Fruit fly (Drosophila melanogaster) whole organism, embryonic: Measurements from ENCODE around the gene Mon1.
A peak's percentile ranks its signal among the peaks of the same experiment; 100 is the strongest.

ENCODE experiments used
- Abd-B ChIP-seq: fragments of 200-800 bp; sonication (Bioruptor generic); optimal IDR thresholded peaks from 2 replicates; lab custom pipeline; 2018; ENCODE audit warnings: missing biosample characterization, mild to moderate bottlenecking, missing genetic modification characterization, moderate library complexity
- Adf1 ChIP-seq: fragments of 200-800 bp; sonication (Bioruptor generic); IDR thresholded peaks from 2 replicates; pipeline ENCODE4 v1.3.6; 2022; ENCODE audit warnings: missing biosample characterization, missing genetic modification characterization
- Blimp-1 ChIP-seq: fragments of 200-800 bp; sonication (Bioruptor generic); optimal IDR thresholded peaks from 3 replicates; lab custom pipeline; 2018; ENCODE audit warnings: missing biosample characterization, missing genetic modification characterization, mild to moderate bottlenecking, moderate library complexity, missing genetic modification reagents
- CG1024 ChIP-seq: fragments of 200-800 bp; sonication (Bioruptor generic); IDR thresholded peaks from 2 replicates; pipeline ENCODE4 v1.3.6; 2022; ENCODE audit warnings: missing biosample characterization, missing genetic modification characterization
- CG10543 ChIP-seq: fragments of 200-800 bp; sonication (Bioruptor generic); optimal IDR thresholded peaks from 3 replicates; lab custom pipeline; 2017; ENCODE audit warnings: missing biosample characterization, mild to moderate bottlenecking, missing genetic modification characterization, moderate library complexity
- CG11085 ChIP-seq: fragments of 200-800 bp; sonication (Bioruptor generic); IDR thresholded peaks from 2 replicates; pipeline ENCODE4 v1.3.6; 2022; ENCODE audit warnings: missing biosample characterization, missing genetic modification characterization
- CG11723 ChIP-seq: fragments of 200-800 bp; sonication (Bioruptor generic); optimal IDR thresholded peaks from 2 replicates; lab custom pipeline; 2017; ENCODE audit warnings: missing biosample characterization, mild to moderate bottlenecking, missing genetic modification characterization
- CG1233 ChIP-seq: fragments of 200-800 bp; sonication (Bioruptor generic); optimal IDR thresholded peaks from 4 replicates; lab custom pipeline; 2018; ENCODE audit warnings: missing biosample characterization, mild to moderate bottlenecking, missing genetic modification characterization
- CG12942 ChIP-seq: fragments of 200-800 bp; sonication (Bioruptor generic); optimal IDR thresholded peaks from 3 replicates; lab custom pipeline; 2016; ENCODE audit warnings: missing biosample characterization, missing genetic modification characterization
- CG13123 ChIP-seq: fragments of 200-800 bp; sonication (Bioruptor generic); optimal IDR thresholded peaks from 2 replicates; lab custom pipeline; 2016; ENCODE audit warnings: missing biosample characterization, missing genetic modification characterization
- CG16813 ChIP-seq: fragments of 200-800 bp; sonication (Bioruptor generic); IDR thresholded peaks from 3 replicates; pipeline ENCODE4 v1.3.6; 2022; ENCODE audit warnings: missing biosample characterization, missing genetic modification characterization; ENCODE audit not compliant: partially characterized antibody
- CG17568 ChIP-seq: fragments of 200-800 bp; sonication (Bioruptor generic); optimal IDR thresholded peaks from 2 replicates; lab custom pipeline; 2018; ENCODE audit warnings: missing biosample characterization, mild to moderate bottlenecking, missing genetic modification characterization, moderate library complexity
- CG2129 ChIP-seq: fragments of 200-800 bp; sonication (Bioruptor generic); IDR thresholded peaks from 2 replicates; pipeline ENCODE4 v1.3.6; 2022; ENCODE audit warnings: missing biosample characterization, missing genetic modification characterization; ENCODE audit not compliant: partially characterized antibody
- CG2889 ChIP-seq: fragments of 200-800 bp; sonication (Bioruptor generic); IDR thresholded peaks from 3 replicates; pipeline ENCODE4 v1.3.6; 2022; ENCODE audit warnings: missing biosample characterization, missing genetic modification characterization
- CG32772 ChIP-seq: fragments of 200-800 bp; sonication (Bioruptor generic); IDR thresholded peaks from 2 replicates; pipeline ENCODE4 v1.3.6; 2022; ENCODE audit warnings: missing biosample characterization, missing genetic modification characterization
- CG3838 ChIP-seq: fragments of 200-800 bp; sonication (Bioruptor generic); optimal IDR thresholded peaks from 3 replicates; lab custom pipeline; 2016; ENCODE audit warnings: missing biosample characterization, missing genetic modification characterization
- CG5953 ChIP-seq: fragments of 200-800 bp; sonication (Bioruptor generic); IDR thresholded peaks from 2 replicates; pipeline ENCODE4 v1.3.6; 2022; ENCODE audit warnings: missing biosample characterization, missing genetic modification characterization
- CG9437 ChIP-seq: fragments of 200-800 bp; sonication (Bioruptor generic); optimal IDR thresholded peaks from 2 replicates; lab custom pipeline; 2018; ENCODE audit warnings: missing biosample characterization, mild to moderate bottlenecking, missing genetic modification characterization
- CG9932 ChIP-seq: fragments of 200-800 bp; sonication (Bioruptor generic); IDR thresholded peaks from 2 replicates; pipeline ENCODE4 v1.3.6; 2022; ENCODE audit warnings: missing biosample characterization, missing genetic modification characterization
- D ChIP-seq, 2 experiments: fragments of 200-800 bp in 1 of 2; fragments of >200 bp in 1 of 2; sonication (Bioruptor generic) in 1 of 2; optimal IDR thresholded peaks; 2 replicates in 1 of 2; 3 replicates in 1 of 2; lab custom pipeline; 2017; ENCODE audit warnings: mild to moderate bottlenecking in 1 of 2, missing biosample characterization in 1 of 2, missing genetic modification characterization in 1 of 2, missing genetic modification reagents in 1 of 2
- Deaf1 ChIP-seq: fragments of 200-800 bp; optimal IDR thresholded peaks from 3 replicates; lab custom pipeline; 2019; ENCODE audit warnings: missing biosample characterization, mild to moderate bottlenecking, missing genetic modification characterization, moderate library complexity
- E2f2 ChIP-seq: fragments of 200-800 bp; sonication (Bioruptor generic); IDR thresholded peaks from 2 replicates; pipeline ENCODE4 v1.3.6; 2022; ENCODE audit warnings: missing biosample characterization, missing genetic modification characterization
- HLH54F ChIP-seq: fragments of 200-800 bp; sonication (Bioruptor generic); optimal IDR thresholded peaks from 3 replicates; lab custom pipeline; 2016; ENCODE audit warnings: missing biosample characterization, missing genetic modification characterization
- Hr78 ChIP-seq, 2 experiments: fragments of 200-800 bp in 1 of 2; fragments of >200 bp in 1 of 2; sonication (Bioruptor generic) in 1 of 2; optimal IDR thresholded peaks; 2 replicates each; lab custom pipeline; 2017 to 2019; ENCODE audit warnings: missing biosample characterization in 2 of 2, missing genetic modification characterization in 2 of 2, mild to moderate bottlenecking in 1 of 2, moderate library complexity in 1 of 2
- Hsf ChIP-seq: fragments of 200-800 bp; sonication (Bioruptor generic); optimal IDR thresholded peaks from 3 replicates; lab custom pipeline; 2016; ENCODE audit warnings: missing biosample characterization, missing genetic modification characterization
- Meics ChIP-seq: fragments of 200-800 bp; sonication (Bioruptor generic); optimal IDR thresholded peaks from 2 replicates; lab custom pipeline; 2017; ENCODE audit warnings: missing biosample characterization, mild to moderate bottlenecking, missing genetic modification characterization
- Poxn ChIP-seq: fragments of 200-800 bp; sonication (Bioruptor generic); IDR thresholded peaks from 2 replicates; pipeline ENCODE4 v1.3.6; 2022; ENCODE audit warnings: missing biosample characterization, missing genetic modification characterization
- Ravus ChIP-seq: fragments of 200-800 bp; sonication (Bioruptor generic); IDR thresholded peaks from 2 replicates; pipeline ENCODE4 v1.3.6; 2022; ENCODE audit warnings: missing biosample characterization, missing genetic modification characterization
- Rfx ChIP-seq: fragments of 200-800 bp; sonication (Bioruptor generic); IDR thresholded peaks from 2 replicates; pipeline ENCODE4 v1.3.6; 2022; ENCODE audit warnings: missing biosample characterization, missing genetic modification characterization
- ab ChIP-seq: fragments of 200-800 bp; sonication (Bioruptor generic); optimal IDR thresholded peaks from 2 replicates; lab custom pipeline; 2016; ENCODE audit warnings: missing biosample characterization, missing genetic modification characterization
- bowl ChIP-seq: fragments of 200-800 bp; sonication (Bioruptor generic); IDR thresholded peaks from 2 replicates; pipeline ENCODE4 v1.3.6; 2022; ENCODE audit warnings: missing biosample characterization, missing genetic modification characterization
- chm ChIP-seq: fragments of 200-800 bp; sonication (Bioruptor generic); IDR thresholded peaks from 2 replicates; pipeline ENCODE4 v1.3.6; 2022; ENCODE audit warnings: missing biosample characterization, missing genetic modification characterization
- en ChIP-seq: fragments of 200-800 bp; sonication (Bioruptor generic); optimal IDR thresholded peaks from 2 replicates; lab custom pipeline; 2016; ENCODE audit warnings: missing biosample characterization, missing genetic modification characterization
- fd64A ChIP-seq: fragments of 200-800 bp; sonication (Bioruptor generic); optimal IDR thresholded peaks from 3 replicates; lab custom pipeline; 2018; ENCODE audit warnings: missing biosample characterization, mild to moderate bottlenecking, missing genetic modification characterization
- fd96Cb ChIP-seq: fragments of 200-800 bp; sonication (Bioruptor generic); optimal IDR thresholded peaks from 2 replicates; lab custom pipeline; 2018; ENCODE audit warnings: missing biosample characterization, mild to moderate bottlenecking, missing genetic modification characterization, moderate library complexity
- gcm ChIP-seq: fragments of 200-800 bp; sonication (Bioruptor generic); optimal IDR thresholded peaks from 2 replicates; lab custom pipeline; 2019; ENCODE audit warnings: missing biosample characterization, mild to moderate bottlenecking, missing genetic modification characterization, moderate library complexity
- jigr1 ChIP-seq: fragments of 200-800 bp; sonication (Bioruptor generic); IDR thresholded peaks from 3 replicates; pipeline ENCODE4 v1.3.6; 2022; ENCODE audit warnings: missing biosample characterization, missing genetic modification characterization
- kah ChIP-seq: fragments of 200-800 bp; sonication (Bioruptor generic); optimal IDR thresholded peaks from 2 replicates; lab custom pipeline; 2018; ENCODE audit warnings: missing biosample characterization, mild to moderate bottlenecking, missing genetic modification characterization
- klu ChIP-seq: fragments of 200-800 bp; sonication (Bioruptor generic); IDR thresholded peaks from 2 replicates; pipeline ENCODE4 v1.3.6; 2022; ENCODE audit warnings: missing biosample characterization, missing genetic modification characterization
- mam ChIP-seq: fragments of 200-800 bp; sonication (Bioruptor generic); optimal IDR thresholded peaks from 3 replicates; lab custom pipeline; 2016; ENCODE audit warnings: missing biosample characterization, missing genetic modification characterization
- nerfin-2 ChIP-seq: fragments of 200-800 bp; sonication (Bioruptor generic); IDR thresholded peaks from 2 replicates; pipeline ENCODE4 v1.3.6; 2022; ENCODE audit warnings: missing biosample characterization, missing genetic modification characterization; ENCODE audit not compliant: partially characterized antibody
- nom ChIP-seq: fragments of 200-800 bp; sonication (Bioruptor generic); optimal IDR thresholded peaks from 2 replicates; lab custom pipeline; 2017; ENCODE audit warnings: missing biosample characterization, missing genetic modification characterization, mild to moderate bottlenecking, moderate library complexity, missing genetic modification reagents
- phol ChIP-seq: fragments of 200-800 bp; sonication (Bioruptor generic); optimal IDR thresholded peaks from 3 replicates; lab custom pipeline; 2018; ENCODE audit warnings: missing biosample characterization, mild to moderate bottlenecking, missing genetic modification characterization, moderate library complexity
- pzg ChIP-seq: fragments of 200-800 bp; sonication (Bioruptor generic); optimal IDR thresholded peaks from 3 replicates; lab custom pipeline; 2018; ENCODE audit warnings: missing biosample characterization, mild to moderate bottlenecking, missing genetic modification characterization, moderate library complexity
- so ChIP-seq: fragments of 200-800 bp; sonication (Bioruptor generic); IDR thresholded peaks from 3 replicates; pipeline ENCODE4 v1.3.6; 2022; ENCODE audit warnings: missing biosample characterization, missing genetic modification characterization
- usp ChIP-seq: fragments of >200 bp; optimal IDR thresholded peaks from 2 replicates; lab custom pipeline; 2017; ENCODE audit warnings: missing biosample characterization, missing genetic modification characterization
- vnd ChIP-seq: fragments of 200-800 bp; sonication (Bioruptor generic); IDR thresholded peaks from 3 replicates; pipeline ENCODE4 v1.3.6; 2022; ENCODE audit warnings: missing biosample characterization, missing genetic modification characterization; ENCODE audit not compliant: partially characterized antibody
- yki ChIP-seq: fragments of >200 bp; optimal IDR thresholded peaks from 3 replicates; lab custom pipeline; 2018

Mon1 gene

DNA sequence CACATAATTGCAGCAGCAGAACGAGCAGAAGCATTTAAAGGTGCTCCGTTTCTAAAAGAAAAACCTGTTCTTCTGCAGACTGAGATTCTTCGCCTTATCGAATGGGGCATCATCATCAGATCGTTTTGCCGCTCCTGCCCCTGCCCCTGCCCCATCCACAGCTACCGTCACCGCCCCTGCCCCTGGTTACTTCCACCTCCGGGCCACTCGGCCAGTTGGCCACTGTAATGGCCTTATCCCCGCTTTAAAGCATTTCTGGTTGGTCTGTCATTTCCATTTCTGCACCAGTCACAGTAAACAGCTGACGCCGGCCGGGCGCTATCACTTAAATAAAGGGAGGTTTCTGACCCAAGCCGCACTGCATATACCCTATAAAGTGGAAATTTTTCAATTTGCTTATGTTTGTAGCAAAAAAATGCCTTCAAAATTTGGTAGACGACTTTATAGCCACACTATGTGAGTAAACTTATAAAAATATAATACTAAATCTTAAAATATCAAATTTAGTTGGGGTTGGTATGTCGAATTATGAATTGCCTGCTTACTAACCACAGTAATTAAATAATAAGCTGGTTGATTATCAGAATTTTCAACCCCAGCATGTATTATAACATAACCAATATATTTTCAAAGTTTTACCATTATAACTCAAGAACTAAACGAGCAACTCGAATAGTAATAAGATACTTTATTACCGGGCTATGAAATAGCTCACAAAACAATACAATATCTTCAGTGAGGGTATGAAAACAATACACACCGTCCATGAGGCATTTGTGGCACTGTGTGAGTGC lies 39.5 kb upstream of the Mon1 start (continued):
- TF ChIP-seq Meics (GFP tag; lab: Kevin White, UChicago) (peak; percentile 74), nom (GFP tag; lab: Kevin White, UChicago) (peak; percentile 8), CG1233 (GFP tag; lab: Kevin White, UChicago) (peak; percentile 67), pzg (GFP tag; lab: Kevin White, UChicago) (no peak), Hr78 (GFP tag; optimal IDR thresholded peaks at IDR 0.05; lab: Kevin White, UChicago) (no peak), vnd (GFP tag; lab: Robert Waterston, UW) (no peak), bowl (GFP tag; lab: Robert Waterston, UW) (no peak), gcm (GFP tag; lab: Kevin White, UChicago) (no peak), ab (GFP tag; lab: Kevin White, UChicago) (no peak), Ravus (GFP tag; lab: Robert Waterston, UW) (no peak), jigr1 (no peak), chm (GFP tag; lab: Robert Waterston, UW) (no peak), CG5953 (GFP tag; lab: Robert Waterston, UW) (no peak), HLH54F (GFP tag; lab: Kevin White, UChicago) (peak; percentile 56), phol (tag; lab: Kevin White, UChicago) (peak; percentile 63), CG12942 (GFP tag; lab: Kevin White, UChicago) (peak; percentile 40), Rfx (GFP tag; lab: Robert Waterston, UW) (peak; percentile 58), mam (GFP tag; lab: Kevin White, UChicago) (no peak), CG11085 (GFP tag; lab: Robert Waterston, UW) (no peak), CG32772 (0 out of 2 replicates have a peak, but pooled peaks have one; percentile 9), CG3838 (no peak), Adf1 (GFP tag; lab: Robert Waterston, UW) (no peak), CG9932 (no peak; the same call in 1 of the 2 replicates), CG2889 (no peak), nerfin-2 (GFP tag; lab: Robert Waterston, UW) (no peak), CG16813 (GFP tag; lab: Robert Waterston, UW) (no peak), en (GFP tag; lab: Kevin White, UChicago) (no peak), usp (GFP tag; lab: Kevin White, UChicago) (no peak), fd96Cb (tag; lab: Kevin White, UChicago) (peak; percentile 59), CG9437 (GFP tag; lab: Kevin White, UChicago) (peak; percentile 86), CG11723 (GFP tag; lab: Kevin White, UChicago) (peak; percentile 70), CG2129 (GFP tag; lab: Robert Waterston, UW) (no peak), klu (peak; percentile 68; the same call in 1 of the 2 replicates), Abd-B (GFP tag; lab: Kevin White, UChicago) (peak; percentile 69), Deaf1 (tag; lab: Kevin White, UChicago) (no peak), so (no peak), CG17568 (no peak), yki (lab: Kevin White, UChicago) (no peak), CG13123 (GFP tag; lab: Kevin White, UChicago) (no peak), E2f2 (no peak; the same call in 1 of the 2 replicates), kah (no peak), CG10543 (GFP tag; lab: Kevin White, UChicago) (peak; percentile 53), D (optimal IDR thresholded peaks at IDR 0.05; lab: Kevin White, UChicago) (no peak), D (GFP tag; optimal IDR thresholded peaks at IDR 0.05; lab: Kevin White, UChicago) (peak; percentile 59), Hsf (GFP tag; lab: Kevin White, UChicago) (peak; percentile 48), Poxn (GFP tag; lab: Robert Waterston, UW) (no peak), CG1024 (GFP tag; lab: Robert Waterston, UW) (no peak), fd64A (GFP tag; lab: Kevin White, UChicago) (no peak), Blimp-1 (GFP tag; lab: Kevin White, UChicago) (peak; percentile 7)
